Worm (Caenorhabditis elegans) whole organism, late embryonic: ENCODE results near the gene mlc-1.

Experiments used
- ama-1 ChIP-seq: fragments of 150-350 bp; optimal IDR thresholded peaks from 2 replicates; lab custom pipeline; 2014
- ceh-24 ChIP-seq: sonication (generic microtip); optimal IDR thresholded peaks from 2 replicates; lab custom pipeline; 2016; ENCODE audit warnings: mild to moderate bottlenecking, missing genetic modification characterization, missing compliant biosample characterization
- hlh-15 ChIP-seq: sonication (generic microtip); optimal IDR thresholded peaks from 2 replicates; lab custom pipeline; 2016; ENCODE audit warnings: missing genetic modification characterization, missing compliant biosample characterization
- hlh-8 ChIP-seq: sonication (generic microtip); optimal IDR thresholded peaks from 2 replicates; lab custom pipeline; 2016; ENCODE audit warnings: missing genotype, missing genetic modification characterization, missing compliant biosample characterization
- pha-4 ChIP-seq: fragments of 150-350 bp; optimal IDR thresholded peaks from 2 replicates; lab custom pipeline; 2018; ENCODE audit warnings: missing biosample characterization, missing genetic modification reagents, missing genetic modification characterization
- sdc-2 ChIP-seq: sonication (generic microtip); optimal IDR thresholded peaks from 2 replicates; lab custom pipeline; 2016; ENCODE audit warnings: missing genotype, missing genetic modification characterization, missing compliant biosample characterization
- tbx-2 ChIP-seq: sonication (generic microtip); optimal IDR thresholded peaks from 2 replicates; lab custom pipeline; 2016; ENCODE audit warnings: missing genetic modification characterization, missing compliant biosample characterization
- unc-86 ChIP-seq: sonication (generic microtip); optimal IDR thresholded peaks from 2 replicates; lab custom pipeline; 2016; ENCODE audit warnings: missing genetic modification characterization, missing compliant biosample characterization

ce11 chrX:17504447-17504846, 45.4 kb downstream of the mlc-1 start:
- TF ChIP-seq pha-4 (tag; lab: Kevin White, UChicago), result no peak
- TF ChIP-seq ceh-24 (tag; lab: Kevin White, UChicago), result no peak
- no peak for TF ChIP-seq hlh-15 (tag; lab: Kevin White, UChicago)
- no peak for TF ChIP-seq tbx-2 (tag; lab: Kevin White, UChicago)
- TF ChIP-seq sdc-2 (tag; lab: Kevin White, UChicago), result no peak
- TF ChIP-seq hlh-8 (tag; lab: Kevin White, UChicago), result no peak
- TF ChIP-seq ama-1 (lab: Kevin White, UChicago), result no peak
- TF ChIP-seq unc-86 (tag; lab: Kevin White, UChicago), result no peak
